Worm (Caenorhabditis elegans) whole organism, midembryonic: ENCODE measurements around the gene clec-47.

Experiments
- T22C8.4 ChIP-seq: fragments of 200-800 bp; sonication (Bioruptor generic); IDR thresholded peaks from 2 replicates; pipeline ENCODE4 v1.3.6; 2022; ENCODE audit warnings: missing genetic modification characterization, missing compliant biosample characterization
- cog-1 ChIP-seq: sonication (generic microtip); optimal IDR thresholded peaks from 2 replicates; lab custom pipeline; 2016; ENCODE audit warnings: missing genetic modification characterization, missing compliant biosample characterization
- flt-1 ChIP-seq: fragments of 200-800 bp; sonication (Bioruptor generic); IDR thresholded peaks from 2 replicates; pipeline ENCODE4 v1.3.6; 2022; ENCODE audit warnings: missing genetic modification characterization, missing compliant biosample characterization
- klf-2 ChIP-seq: fragments of 200-800 bp; sonication (Bioruptor generic); conservative IDR thresholded peaks from 2 replicates; pipeline ENCODE4 v1.3.6; 2022; ENCODE audit warnings: missing genetic modification reagents, missing genetic modification characterization, missing compliant biosample characterization
- med-1 ChIP-seq: sonication (generic microtip); optimal IDR thresholded peaks from 2 replicates; lab custom pipeline; 2017; ENCODE audit warnings: missing genetic modification characterization, mild to moderate bottlenecking, missing compliant biosample characterization, antibody characterized with exemption, missing genetic modification reagents; ENCODE audit not compliant: insufficient read depth
- tab-1 ChIP-seq: fragments of 200-800 bp; sonication (Bioruptor generic); IDR thresholded peaks from 2 replicates; pipeline ENCODE4 v1.3.6; 2022; ENCODE audit warnings: missing genetic modification characterization, missing compliant biosample characterization
- ztf-23 ChIP-seq: fragments of 200-800 bp; sonication (Bioruptor generic); IDR thresholded peaks from 2 replicates; pipeline ENCODE4 v1.3.6; 2022; ENCODE audit warnings: missing genetic modification reagents, missing genetic modification characterization, missing compliant biosample characterization

- peak; percentile 96 for TF ChIP-seq flt-1
- TF ChIP-seq med-1 (GFP tag; lab: Kevin White, UChicago) = peak; percentile 51
- peak; percentile 88 for TF ChIP-seq ztf-23 (GFP tag; lab: Robert Waterston, UW)
- peak; percentile 80 for TF ChIP-seq klf-2
- peak; percentile 95 for TF ChIP-seq tab-1 (GFP tag; lab: Robert Waterston, UW)
- TF ChIP-seq cog-1 (tag; lab: Kevin White, UChicago) = peak; percentile 76
- peak; percentile 89 for TF ChIP-seq T22C8.4 (GFP tag; lab: Robert Waterston, UW)
These were observed 15.3 kb downstream of the clec-47 start, which contains the start of gene Y75B12B.11 for ce11 chrV:15190903-15191302.
